Worm (Caenorhabditis elegans): ENCODE measurements around the gene C01G5.7.

C01G5.7 gene

DNA sequence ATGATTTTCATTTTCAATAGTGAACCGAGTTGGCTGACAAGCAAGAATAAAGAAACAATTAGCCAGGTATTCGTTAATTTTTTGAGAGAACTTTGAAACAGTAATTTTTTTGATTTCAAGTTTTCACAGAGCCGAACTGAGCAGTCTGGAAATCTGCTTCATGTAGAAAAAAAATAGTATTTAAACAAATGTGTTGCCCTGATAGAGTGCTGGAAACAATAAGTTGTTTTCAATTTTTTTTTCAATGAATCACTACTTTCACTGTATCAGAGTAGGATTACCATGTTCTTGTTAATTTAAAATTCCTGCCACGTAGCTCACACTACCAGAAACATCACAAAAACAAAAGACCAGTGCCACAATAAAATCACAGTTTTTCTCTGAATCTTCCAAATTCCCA, 17.5 kb upstream of the C01G5.7 start:
- no peak for TF ChIP-seq ceh-62 (tag; optimal IDR thresholded peaks at IDR 0.05)
- TF ChIP-seq saeg-2 (GFP tag; IDR thresholded peaks at IDR 0.05) = no peak
- TF ChIP-seq unc-62 (GFP tag; optimal IDR thresholded peaks at IDR 0.05 in 1 of 2) = peak in 1 of 2 experiments; percentile 96
- no peak for TF ChIP-seq unc-62 (tag; optimal IDR thresholded peaks at IDR 0.05)
- TF ChIP-seq snpc-4 (tag; optimal IDR thresholded peaks at IDR 0.05) = no peak
- no peak for TF ChIP-seq dmd-8 (GFP tag; IDR thresholded peaks at IDR 0.05)

DNA sequence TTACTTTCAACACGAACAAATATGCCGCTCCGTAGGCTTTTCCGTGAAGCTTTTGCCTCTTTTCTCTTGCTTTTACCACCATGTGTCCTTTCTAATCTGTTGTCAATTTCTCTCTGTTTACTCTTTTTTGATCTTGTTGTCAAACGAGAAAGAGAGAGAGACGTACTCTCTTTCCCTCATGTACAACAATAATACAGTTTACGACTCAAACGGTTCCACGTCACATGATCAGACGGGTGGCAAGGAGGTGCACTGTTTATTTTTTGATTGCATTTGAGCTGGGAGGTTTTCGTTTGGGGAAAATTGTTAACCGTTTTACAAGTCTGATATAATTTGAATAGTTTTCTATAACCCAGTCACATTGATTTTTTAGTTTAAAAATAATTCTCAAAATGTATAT, 17.1 kb upstream of the C01G5.7 start:
- TF ChIP-seq mep-1 (tag; optimal IDR thresholded peaks at IDR 0.05) (peak; percentile 13), ceh-62 (tag; optimal IDR thresholded peaks at IDR 0.05) (no peak), lsy-2 (tag; optimal IDR thresholded peaks at IDR 0.05) (peak in 1 of 2 experiments; percentile 6), hlh-30 (tag; optimal IDR thresholded peaks at IDR 0.05; ENCODE audit: insufficient read depth) (peak; percentile 30), daf-16 (GFP tag; optimal IDR thresholded peaks at IDR 0.05) (no peak), daf-16 (tag; optimal IDR thresholded peaks at IDR 0.05) (peak; percentile 100), Y48G9A.11 (GFP tag; IDR thresholded peaks at IDR 0.05) (no peak), nhr-28 (tag; optimal IDR thresholded peaks at IDR 0.05) (peak; percentile 29), php-3 (GFP tag; IDR thresholded peaks at IDR 0.05) (no peak), dve-1 (tag; optimal IDR thresholded peaks at IDR 0.05; ENCODE audit: insufficient read depth) (peak; percentile 91), ces-1 (GFP tag; optimal IDR thresholded peaks at IDR 0.05) (no peak), duxl-1 (tag; optimal IDR thresholded peaks at IDR 0.05; ENCODE audit: poor library complexity) (no peak), pha-4 (GFP tag; IDR thresholded peaks at IDR 0.05) (no peak), pha-4 (tag; optimal IDR thresholded peaks at IDR 0.05) (peak; percentile 92)

ce11 chrIV:6501277-6501676, 16.7 kb upstream of the C01G5.7 start:
- TF ChIP-seq snpc-1.2 (GFP tag; IDR thresholded peaks at IDR 0.05) = peak; percentile 81

DNA sequence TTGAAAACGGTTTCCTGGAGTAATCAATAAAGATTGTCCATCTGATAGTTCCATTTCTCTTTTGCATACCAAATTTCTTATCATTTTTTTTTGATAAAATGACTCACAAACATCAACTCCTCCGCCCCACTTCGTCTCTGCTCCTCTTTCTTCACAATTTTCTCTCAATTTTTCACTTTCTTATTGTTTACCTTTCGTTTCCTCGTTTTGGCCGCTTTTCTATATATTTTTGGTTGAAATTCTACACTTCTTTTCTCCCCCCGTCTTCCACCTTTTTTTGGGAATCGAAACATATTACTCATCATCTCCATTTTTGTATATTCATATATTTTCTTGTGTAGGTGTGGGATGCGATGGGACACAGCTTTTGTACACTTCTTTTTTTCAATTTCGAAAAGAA, 15.2 kb upstream of the C01G5.7 start:
- TF ChIP-seq jun-1 (tag; optimal IDR thresholded peaks at IDR 0.05) (no peak), cey-2 (tag; optimal IDR thresholded peaks at IDR 0.05; ENCODE audit: borderline replicate concordance, insufficient read depth) (no peak), attf-4 (tag; optimal IDR thresholded peaks at IDR 0.05) (no peak), ama-1 (optimal IDR thresholded peaks at IDR 0.05) (no peak), pqm-1 (tag; optimal IDR thresholded peaks at IDR 0.05) (peak; percentile 75), dve-1 (tag; optimal IDR thresholded peaks at IDR 0.05; ENCODE audit: insufficient read depth) (peak; percentile 74), aly-2 (tag; optimal IDR thresholded peaks at IDR 0.05) (no peak), ZK337.2 (GFP tag; IDR thresholded peaks at IDR 0.05) (no peak), aha-1 (tag) (no peak), nhr-77 (tag; optimal IDR thresholded peaks at IDR 0.05) (no peak), mdt-29 (GFP tag; IDR thresholded peaks at IDR 0.05) (no peak), hif-1 (tag; optimal IDR thresholded peaks at IDR 0.05) (no peak), nhr-28 (tag; optimal IDR thresholded peaks at IDR 0.05) (peak; percentile 16), daf-16 (GFP tag; optimal IDR thresholded peaks at IDR 0.05) (no peak), daf-16 (tag; optimal IDR thresholded peaks at IDR 0.05) (peak; percentile 92)

- no peak for TF ChIP-seq nhr-102 (tag; optimal IDR thresholded peaks at IDR 0.05)
- TF ChIP-seq nhr-41 (GFP tag; IDR thresholded peaks at IDR 0.05) = no peak
- TF ChIP-seq hif-1 (tag; optimal IDR thresholded peaks at IDR 0.05) = no peak
- no peak for TF ChIP-seq T20F7.1 (GFP tag; optimal IDR thresholded peaks at IDR 0.05)
- no peak for TF ChIP-seq skn-1 (tag; optimal IDR thresholded peaks at IDR 0.05)
- TF ChIP-seq daf-16 (GFP tag; optimal IDR thresholded peaks at IDR 0.05) = no peak
- peak; percentile 81 for TF ChIP-seq daf-16 (tag; optimal IDR thresholded peaks at IDR 0.05)
Observed at ce11 chrIV:6506424-6506823, 11.5 kb upstream of the C01G5.7 start, which contains the start of gene pqn-89. TSS of gene pqn-89 (plus strand) at chrIV:6506724.

Data from whole organism, L4 larva.